Worm (Caenorhabditis elegans) whole organism, mixed stage, embryonic: ENCODE data around the gene K08D9.10.

Experiments used
- pha-4 ChIP-seq: fragments of 150-350 bp; optimal IDR thresholded peaks from 2 replicates; lab custom pipeline; 2018; ENCODE audit warnings: missing biosample characterization, missing genetic modification reagents, missing genetic modification characterization
- sem-2 ChIP-seq: fragments of 200-800 bp; sonication (Bioruptor generic); optimal IDR thresholded peaks from 2 replicates; lab custom pipeline; 2018; ENCODE audit warnings: mild to moderate bottlenecking, missing genetic modification characterization, missing compliant biosample characterization

DNA sequence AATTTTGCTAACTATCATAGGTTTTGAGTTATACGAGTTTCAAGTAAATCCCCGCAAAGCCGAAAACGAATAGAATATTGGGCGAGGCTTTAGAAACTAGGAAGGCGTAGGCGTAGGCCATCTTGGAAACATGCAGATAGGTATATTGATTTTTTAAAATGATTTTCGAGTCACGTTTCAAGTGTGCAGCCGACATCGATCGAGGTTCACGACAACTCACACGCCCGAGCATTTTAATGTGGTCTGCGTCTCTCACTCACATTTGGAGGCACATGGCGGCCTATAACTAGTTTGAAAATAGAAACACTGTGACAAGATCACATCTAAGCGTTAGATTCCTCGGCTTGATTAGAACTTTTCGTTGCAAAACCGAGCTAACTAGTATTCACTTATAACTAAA is 3.3 kb upstream of the K08D9.10 start, which contains the start of gene K08D9.2:
- no peak for TF ChIP-seq sem-2 (GFP tag; lab: Kevin White, UChicago)
- no peak for TF ChIP-seq pha-4 (tag; lab: Kevin White, UChicago)
